Fruit fly (Drosophila melanogaster): ENCODE results near the gene CG13077.
A peak's percentile ranks its signal among the peaks of the same experiment; 100 is the strongest.

Gene CG13077

DNA sequence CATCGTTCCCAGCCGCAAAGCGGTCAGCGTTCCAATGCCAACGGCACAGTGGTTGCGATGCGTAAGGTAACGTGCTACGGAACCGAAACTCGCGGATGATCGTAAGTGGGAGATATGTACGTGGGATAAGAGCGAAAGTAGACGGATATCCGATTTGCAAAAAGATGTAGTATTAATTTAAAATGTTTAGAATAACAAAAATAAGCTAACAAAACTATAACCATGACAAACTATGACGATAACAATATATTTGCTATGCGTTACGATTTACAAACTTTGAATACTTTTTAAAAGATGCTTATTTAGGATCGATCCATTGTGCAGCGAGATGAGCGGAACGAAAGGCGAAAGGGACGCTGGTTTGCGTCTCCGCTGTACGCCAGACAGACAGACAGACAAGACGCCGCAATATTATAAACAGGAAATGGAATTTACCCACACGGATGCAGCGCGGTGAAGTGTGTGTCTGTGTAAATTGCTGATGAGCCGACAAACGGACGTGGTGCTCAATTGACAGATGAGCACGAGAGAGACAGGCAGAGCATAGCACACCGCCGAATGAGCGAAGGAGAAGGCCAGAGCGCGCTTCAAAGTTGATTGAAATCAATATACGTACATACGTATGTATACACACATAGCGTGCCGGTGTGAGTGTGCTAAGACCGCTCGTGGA lies 10.1 kb downstream of the CG13077 start (continued):
- TF ChIP-seq Blimp-1 (GFP tag; optimal IDR thresholded peaks at IDR 0.05), result peak; percentile 93
- TF ChIP-seq Eip78C (GFP tag), result peak; percentile 99
- TF ChIP-seq Smox (GFP tag; optimal IDR thresholded peaks at IDR 0.05), result peak; percentile 96
- TF ChIP-seq topi (GFP tag; optimal IDR thresholded peaks at IDR 0.05), result peak; percentile 98
- TF ChIP-seq CG8319 (GFP tag; optimal IDR thresholded peaks at IDR 0.05), result peak; percentile 95
- peak; percentile 93 for TF ChIP-seq Lpt (GFP tag; optimal IDR thresholded peaks at IDR 0.05)
- TF ChIP-seq Sox102F (GFP tag; optimal IDR thresholded peaks at IDR 0.05), result peak; percentile 96
- peak; percentile 94 for TF ChIP-seq CG6163 (GFP tag; IDR thresholded peaks at IDR 0.05)
- TF ChIP-seq net (GFP tag; optimal IDR thresholded peaks at IDR 0.05), result peak; percentile 97
- TF ChIP-seq cyc (GFP tag; optimal IDR thresholded peaks at IDR 0.05), result peak; percentile 97
- peak; percentile 96 for TF ChIP-seq fd59A (GFP tag; optimal IDR thresholded peaks at IDR 0.05)
- peak; percentile 89 for TF ChIP-seq dsx (GFP tag; optimal IDR thresholded peaks at IDR 0.05; ENCODE audit: poor library complexity, severe bottlenecking)
- TF ChIP-seq ss (GFP tag; optimal IDR thresholded peaks at IDR 0.05), result peak; percentile 87 to 93
- peak; percentile 92 to 98 for TF ChIP-seq salr (GFP tag; optimal IDR thresholded peaks at IDR 0.05)
- TF ChIP-seq Eip75B (GFP tag; optimal IDR thresholded peaks at IDR 0.05), result peak; percentile 96
- peak; percentile 97 for TF ChIP-seq CG3919 (GFP tag; optimal IDR thresholded peaks at IDR 0.05)
- peak; percentile 97 for TF ChIP-seq Ets96B (tag; optimal IDR thresholded peaks at IDR 0.05)
- peak; percentile 70 for TF ChIP-seq CG9139 (GFP tag; optimal IDR thresholded peaks at IDR 0.05)
- peak; percentile 94 for TF ChIP-seq Sox15 (GFP tag; optimal IDR thresholded peaks at IDR 0.05)
- peak; percentile 97 for TF ChIP-seq OdsH (GFP tag; optimal IDR thresholded peaks at IDR 0.05)
- peak; percentile 95 for TF ChIP-seq CG34406 (GFP tag; optimal IDR thresholded peaks at IDR 0.05)
- TF ChIP-seq lz (GFP tag; optimal IDR thresholded peaks at IDR 0.05), result peak; percentile 97
- peak; percentile 97 for TF ChIP-seq dac (GFP tag; optimal IDR thresholded peaks at IDR 0.05)
- TF ChIP-seq spab (GFP tag; optimal IDR thresholded peaks at IDR 0.05), result peak; percentile 95
- TF ChIP-seq CG6854 (GFP tag; optimal IDR thresholded peaks at IDR 0.05), result peak; percentile 74
- TF ChIP-seq fkh (GFP tag; optimal IDR thresholded peaks at IDR 0.05), result peak; percentile 79
- peak; percentile 96 for TF ChIP-seq CG15336 (GFP tag; IDR thresholded peaks at IDR 0.05)
- TF ChIP-seq CG10631 (GFP tag; optimal IDR thresholded peaks at IDR 0.05), result peak; percentile 98

DNA sequence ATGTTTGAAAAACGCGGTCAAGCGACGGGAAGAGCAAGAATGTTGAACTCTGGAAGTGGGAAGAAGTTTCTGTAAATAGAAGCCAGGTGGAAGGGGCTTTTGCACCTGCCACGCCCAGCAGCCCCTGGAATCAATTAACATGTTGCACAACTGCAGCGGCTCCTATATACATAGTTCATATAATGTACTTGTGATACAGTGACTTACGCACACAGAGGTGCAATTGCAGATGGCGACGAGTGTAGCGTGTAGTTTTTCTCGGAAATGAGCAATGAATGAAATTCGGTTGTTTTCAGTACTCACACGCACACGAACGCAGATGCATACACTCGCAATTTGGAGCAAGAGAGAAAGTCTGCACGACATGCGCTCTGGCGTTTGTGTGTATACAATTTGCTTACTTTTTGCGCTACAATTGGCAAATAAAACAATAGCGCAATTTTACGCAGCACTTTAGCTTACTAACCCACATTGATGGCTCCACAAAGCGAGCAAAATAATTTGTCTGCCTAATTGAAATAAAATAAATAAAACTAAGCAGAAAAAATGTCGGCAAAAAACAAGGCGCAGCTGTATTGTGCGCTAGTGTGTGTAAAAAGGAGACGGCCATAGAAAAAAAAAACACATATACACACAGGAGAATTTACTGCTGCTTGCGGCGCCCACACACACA lies 10.8 kb downstream of the CG13077 start:
- TF ChIP-seq CG8319 (GFP tag; optimal IDR thresholded peaks at IDR 0.05) (no peak), ss (GFP tag; optimal IDR thresholded peaks at IDR 0.05) (peak in 1 of 2 experiments; percentile 22), dac (GFP tag; optimal IDR thresholded peaks at IDR 0.05) (no peak), Met (GFP tag; optimal IDR thresholded peaks at IDR 0.05) (no peak), dsx (GFP tag; optimal IDR thresholded peaks at IDR 0.05; ENCODE audit: poor library complexity, severe bottlenecking) (no peak), Gug (GFP tag; IDR thresholded peaks at IDR 0.05) (no peak), achi (GFP tag; optimal IDR thresholded peaks at IDR 0.05) (no peak), CG31627 (GFP tag; optimal IDR thresholded peaks at IDR 0.05) (no peak), CG6792 (GFP tag; optimal IDR thresholded peaks at IDR 0.05) (no peak), CG10631 (GFP tag; optimal IDR thresholded peaks at IDR 0.05) (no peak), CG8632 (GFP tag; optimal IDR thresholded peaks at IDR 0.05) (no peak), Eip75B (GFP tag; optimal IDR thresholded peaks at IDR 0.05) (peak; percentile 22), CG6276 (GFP tag; optimal IDR thresholded peaks at IDR 0.05) (no peak), Eip78C (GFP tag) (peak; percentile 87), Hr38 (GFP tag; optimal IDR thresholded peaks at IDR 0.05) (no peak), Ets96B (tag; optimal IDR thresholded peaks at IDR 0.05) (no peak), CG6854 (GFP tag; optimal IDR thresholded peaks at IDR 0.05) (peak; percentile 3), fd85E (GFP tag; optimal IDR thresholded peaks at IDR 0.05) (peak; percentile 32), Eip93F (GFP tag; optimal IDR thresholded peaks at IDR 0.05) (no peak), CG32006 (GFP tag; optimal IDR thresholded peaks at IDR 0.05) (peak; percentile 20), svp (GFP tag) (no peak), CG11902 (GFP tag; optimal IDR thresholded peaks at IDR 0.05) (no peak), Sox14 (GFP tag; optimal IDR thresholded peaks at IDR 0.05) (no peak), Hr39 (GFP tag; optimal IDR thresholded peaks at IDR 0.05) (no peak), CG3032 (tag; optimal IDR thresholded peaks at IDR 0.05) (no peak), topi (GFP tag; optimal IDR thresholded peaks at IDR 0.05) (no peak), CG4318 (GFP tag; optimal IDR thresholded peaks at IDR 0.05) (no peak), vri (GFP tag; optimal IDR thresholded peaks at IDR 0.05) (no peak), CG16779 (tag; optimal IDR thresholded peaks at IDR 0.05) (peak; percentile 3), acj6 (GFP tag; optimal IDR thresholded peaks at IDR 0.05) (no peak)

Data from whole organism, prepupa.